Fruit fly (Drosophila melanogaster) whole organism, pupa: ENCODE data around the gene CG8112.

ENCODE experiments used
- CG10348 ChIP-seq: fragments of 200-800 bp; sonication (Bioruptor generic); IDR thresholded peaks from 2 replicates; pipeline ENCODE4 v1.3.6; 2022; ENCODE audit warnings: missing biosample characterization, missing genetic modification characterization
- CG12605 ChIP-seq: fragments of 200-800 bp; sonication (Bioruptor generic); IDR thresholded peaks from 2 replicates; pipeline ENCODE4 v1.3.6; 2022; ENCODE audit warnings: missing biosample characterization, missing genetic modification characterization
- CG13204 ChIP-seq: fragments of 200-800 bp; sonication (Bioruptor generic); optimal IDR thresholded peaks from 2 replicates; lab custom pipeline; 2018; ENCODE audit warnings: missing biosample characterization, mild to moderate bottlenecking, missing genetic modification characterization, moderate library complexity
- CG32121 ChIP-seq: fragments of 200-800 bp; sonication (Bioruptor generic); IDR thresholded peaks from 2 replicates; pipeline ENCODE4 v1.3.6; 2022; ENCODE audit warnings: missing biosample characterization, missing genetic modification characterization
- CG8159 ChIP-seq: fragments of 200-800 bp; sonication (Bioruptor generic); optimal IDR thresholded peaks from 3 replicates; lab custom pipeline; 2018; ENCODE audit warnings: missing biosample characterization, mild to moderate bottlenecking, missing genetic modification characterization, moderate library complexity
- D1 ChIP-seq: fragments of 200-800 bp; sonication (Bioruptor generic); optimal IDR thresholded peaks from 2 replicates; lab custom pipeline; 2018; ENCODE audit warnings: missing biosample characterization, mild to moderate bottlenecking, missing genetic modification characterization, moderate library complexity
- EcR ChIP-seq: fragments of 200-800 bp; sonication (Bioruptor generic); optimal IDR thresholded peaks from 3 replicates; lab custom pipeline; 2019; ENCODE audit warnings: missing biosample characterization, missing genetic modification characterization, mild to moderate bottlenecking, moderate library complexity, missing genetic modification reagents
- Ets98B ChIP-seq: fragments of 200-800 bp; sonication (Bioruptor generic); IDR thresholded peaks from 2 replicates; pipeline ENCODE4 v1.3.6; 2022; ENCODE audit warnings: missing biosample characterization, missing genetic modification characterization
- Pif1A ChIP-seq: fragments of 200-800 bp; sonication (Bioruptor generic); optimal IDR thresholded peaks from 3 replicates; lab custom pipeline; 2016; ENCODE audit warnings: missing biosample characterization, missing genetic modification characterization
- Snoo ChIP-seq: fragments of 200-800 bp; sonication (Bioruptor generic); optimal IDR thresholded peaks from 3 replicates; lab custom pipeline; 2017; ENCODE audit warnings: missing biosample characterization, mild to moderate bottlenecking, missing genetic modification characterization, inconsistent platforms
- gl ChIP-seq: fragments of 200-800 bp; sonication (Bioruptor generic); optimal IDR thresholded peaks from 2 replicates; lab custom pipeline; 2018; ENCODE audit warnings: missing biosample characterization, mild to moderate bottlenecking, missing genetic modification characterization

DNA sequence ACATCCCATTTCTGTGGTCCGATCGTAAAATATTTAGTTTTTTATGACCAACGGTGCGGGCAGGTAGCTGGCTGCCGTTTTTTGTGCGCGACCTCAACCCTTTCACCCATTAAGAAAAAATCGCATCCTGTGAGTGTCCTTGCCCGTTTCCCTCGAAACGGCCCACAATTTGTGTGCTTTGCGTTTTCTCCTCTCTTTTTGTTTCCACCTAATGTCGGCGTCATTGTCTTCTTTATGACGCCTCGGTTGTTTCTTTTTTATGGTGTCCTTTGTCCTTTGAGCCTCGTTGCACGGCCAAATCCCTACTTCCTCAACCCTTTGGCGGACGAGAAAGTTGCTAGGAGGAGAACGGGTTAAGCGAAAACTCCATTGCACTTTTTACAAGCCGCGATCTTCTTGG lies 11.5 kb upstream of the CG8112 start:
- TF ChIP-seq gl (tag; lab: Kevin White, UChicago), result no peak
- TF ChIP-seq CG13204 (GFP tag; lab: Kevin White, UChicago), result no peak
- TF ChIP-seq Pif1A (GFP tag; lab: Kevin White, UChicago), result no peak
- TF ChIP-seq CG10348, result no peak
- TF ChIP-seq Snoo (tag; lab: Kevin White, UChicago), result no peak
- TF ChIP-seq D1 (tag; lab: Kevin White, UChicago), result no peak
- no peak for TF ChIP-seq CG32121 (GFP tag; lab: Robert Waterston, UW)
- no peak for TF ChIP-seq EcR
- no peak for TF ChIP-seq CG12605 (GFP tag; lab: Robert Waterston, UW)
- TF ChIP-seq Ets98B (GFP tag; lab: Robert Waterston, UW), result no peak
- no peak for TF ChIP-seq CG8159
